Fruit fly (Drosophila melanogaster) whole organism, prepupa: ENCODE results near the gene tty.

Experiments
- Blimp-1 ChIP-seq: fragments of 200-800 bp; sonication (Bioruptor generic); optimal IDR thresholded peaks from 3 replicates; lab custom pipeline; 2017; ENCODE audit warnings: missing biosample characterization, missing genetic modification characterization, mild to moderate bottlenecking, moderate library complexity, missing genetic modification reagents
- CG10631 ChIP-seq: fragments of 200-800 bp; sonication (Bioruptor generic); optimal IDR thresholded peaks from 2 replicates; lab custom pipeline; 2016; ENCODE audit warnings: missing biosample characterization, missing genetic modification characterization
- CG10669 ChIP-seq: fragments of 200-800 bp; sonication (Bioruptor generic); optimal IDR thresholded peaks from 3 replicates; lab custom pipeline; 2018; ENCODE audit warnings: missing biosample characterization, mild to moderate bottlenecking, missing genetic modification characterization, moderate library complexity
- CG11762 ChIP-seq: fragments of 200-800 bp; sonication (Bioruptor generic); optimal IDR thresholded peaks from 3 replicates; lab custom pipeline; 2016; ENCODE audit warnings: missing biosample characterization, missing genetic modification characterization; ENCODE audit not compliant: insufficient read depth
- CG11902 ChIP-seq: fragments of 200-800 bp; sonication (Bioruptor generic); optimal IDR thresholded peaks from 3 replicates; lab custom pipeline; 2016; ENCODE audit warnings: missing biosample characterization, missing genetic modification characterization
- CG15336 ChIP-seq: fragments of 200-800 bp; sonication (Bioruptor generic); IDR thresholded peaks from 2 replicates; pipeline ENCODE4 v1.3.6; 2022; ENCODE audit warnings: missing biosample characterization, missing genetic modification characterization
- CG1621 ChIP-seq: fragments of 200-800 bp; sonication (Bioruptor generic); optimal IDR thresholded peaks from 3 replicates; lab custom pipeline; 2018; ENCODE audit warnings: missing biosample characterization, mild to moderate bottlenecking, missing genetic modification characterization
- CG31627 ChIP-seq: fragments of 200-800 bp; sonication (Bioruptor generic); optimal IDR thresholded peaks from 3 replicates; lab custom pipeline; 2016; ENCODE audit warnings: missing biosample characterization, missing genetic modification characterization
- CG3919 ChIP-seq: fragments of 200-800 bp; sonication (Bioruptor generic); optimal IDR thresholded peaks from 3 replicates; lab custom pipeline; 2016; ENCODE audit warnings: missing biosample characterization, missing genetic modification characterization
- CG4318 ChIP-seq: fragments of 200-800 bp; sonication (Bioruptor generic); optimal IDR thresholded peaks from 3 replicates; lab custom pipeline; 2017; ENCODE audit warnings: missing biosample characterization, mild to moderate bottlenecking, missing genetic modification characterization
- CG6163 ChIP-seq: fragments of 200-800 bp; sonication (Bioruptor generic); IDR thresholded peaks from 3 replicates; pipeline ENCODE4 v1.3.6; 2022; ENCODE audit warnings: missing biosample characterization, missing genetic modification characterization
- CG6276 ChIP-seq: fragments of 200-800 bp; sonication (Bioruptor generic); optimal IDR thresholded peaks from 2 replicates; lab custom pipeline; 2017; ENCODE audit warnings: missing biosample characterization, mild to moderate bottlenecking, missing genetic modification characterization
- CG6854 ChIP-seq: fragments of 200-800 bp; sonication (Bioruptor generic); optimal IDR thresholded peaks from 2 replicates; lab custom pipeline; 2017; ENCODE audit warnings: missing biosample characterization, mild to moderate bottlenecking, missing genetic modification characterization
- CG7368 ChIP-seq: fragments of 200-800 bp; sonication (Bioruptor generic); optimal IDR thresholded peaks from 3 replicates; lab custom pipeline; 2016; ENCODE audit warnings: missing biosample characterization, missing genetic modification characterization
- CG8119 ChIP-seq: fragments of 200-800 bp; sonication (Bioruptor generic); IDR thresholded peaks from 3 replicates; pipeline ENCODE4 v1.3.6; 2022; ENCODE audit warnings: missing biosample characterization, missing genetic modification characterization
- CG9139 ChIP-seq: fragments of 200-800 bp; sonication (Bioruptor generic); optimal IDR thresholded peaks from 3 replicates; lab custom pipeline; 2017; ENCODE audit warnings: missing biosample characterization, mild to moderate bottlenecking, missing genetic modification characterization
- Eip75B ChIP-seq: fragments of 200-800 bp; sonication (Bioruptor generic); optimal IDR thresholded peaks from 3 replicates; lab custom pipeline; 2016; ENCODE audit warnings: missing biosample characterization, missing genetic modification characterization
- Eip78C ChIP-seq: fragments of 200-800 bp; sonication (Bioruptor generic); peaks from one replicate; lab custom pipeline; 2016; ENCODE audit warnings: missing biosample characterization, missing genetic modification characterization
- Eip93F ChIP-seq: fragments of 200-800 bp; sonication (Bioruptor generic); optimal IDR thresholded peaks from 2 replicates; lab custom pipeline; 2016; ENCODE audit warnings: missing biosample characterization, mild to moderate bottlenecking, missing genetic modification characterization
- Ets21C ChIP-seq: fragments of 200-800 bp; sonication (Bioruptor generic); optimal IDR thresholded peaks from 3 replicates; lab custom pipeline; 2016; ENCODE audit warnings: missing biosample characterization, missing genetic modification characterization
- Gug ChIP-seq: fragments of 200-800 bp; sonication (Bioruptor generic); IDR thresholded peaks from 2 replicates; pipeline ENCODE4 v1.3.6; 2022; ENCODE audit warnings: missing biosample characterization, missing genetic modification characterization
- Hr39 ChIP-seq: fragments of 200-800 bp; sonication (Bioruptor generic); optimal IDR thresholded peaks from 2 replicates; lab custom pipeline; 2016; ENCODE audit warnings: missing biosample characterization, missing genetic modification characterization
- Hr4 ChIP-seq: fragments of 200-800 bp; sonication (Bioruptor generic); optimal IDR thresholded peaks from 3 replicates; lab custom pipeline; 2016; ENCODE audit warnings: missing biosample characterization, missing genetic modification characterization
- Lpt ChIP-seq: fragments of 200-800 bp; sonication (Bioruptor generic); optimal IDR thresholded peaks from 3 replicates; lab custom pipeline; 2016; ENCODE audit warnings: missing biosample characterization, missing genetic modification characterization
- Met ChIP-seq: fragments of 200-800 bp; sonication (Bioruptor generic); optimal IDR thresholded peaks from 3 replicates; lab custom pipeline; 2016; ENCODE audit warnings: missing biosample characterization, missing genetic modification characterization
- OdsH ChIP-seq: fragments of 200-800 bp; sonication (Bioruptor generic); optimal IDR thresholded peaks from 3 replicates; lab custom pipeline; 2016; ENCODE audit warnings: missing biosample characterization, missing genetic modification characterization
- Sox102F ChIP-seq: fragments of 200-800 bp; sonication (Bioruptor generic); optimal IDR thresholded peaks from 2 replicates; lab custom pipeline; 2016; ENCODE audit warnings: missing biosample characterization, mild to moderate bottlenecking, missing genetic modification characterization
- Sox14 ChIP-seq: fragments of 200-800 bp; sonication (Bioruptor generic); optimal IDR thresholded peaks from 3 replicates; lab custom pipeline; 2016; ENCODE audit warnings: missing biosample characterization, missing genetic modification characterization
- achi ChIP-seq: fragments of 200-800 bp; sonication (Bioruptor generic); optimal IDR thresholded peaks from 3 replicates; lab custom pipeline; 2016; ENCODE audit warnings: missing biosample characterization, missing genetic modification characterization
- dac ChIP-seq: fragments of 200-800 bp; sonication (Bioruptor generic); optimal IDR thresholded peaks from 2 replicates; lab custom pipeline; 2017; ENCODE audit warnings: missing biosample characterization, mild to moderate bottlenecking, missing genetic modification characterization
- dsx ChIP-seq: fragments of 200-800 bp; optimal IDR thresholded peaks from 3 replicates; lab custom pipeline; 2019; ENCODE audit warnings: missing biosample characterization, mild to moderate bottlenecking, missing genetic modification characterization, moderate library complexity; ENCODE audit not compliant: poor library complexity, severe bottlenecking
- eg ChIP-seq: fragments of 200-800 bp; sonication (Bioruptor generic); IDR thresholded peaks from 3 replicates; pipeline ENCODE4 v1.3.6; 2022; ENCODE audit warnings: missing biosample characterization, missing genetic modification characterization
- fd85E ChIP-seq: fragments of 200-800 bp; sonication (Bioruptor generic); optimal IDR thresholded peaks from 3 replicates; lab custom pipeline; 2016; ENCODE audit warnings: missing biosample characterization, missing genetic modification characterization
- fkh ChIP-seq: fragments of 200-800 bp; sonication (Bioruptor generic); optimal IDR thresholded peaks from 3 replicates; lab custom pipeline; 2017; ENCODE audit warnings: missing biosample characterization, mild to moderate bottlenecking, missing genetic modification characterization, moderate library complexity
- net ChIP-seq: fragments of 200-800 bp; sonication (Bioruptor generic); optimal IDR thresholded peaks from 3 replicates; lab custom pipeline; 2016; ENCODE audit warnings: missing biosample characterization, missing genetic modification characterization
- salr ChIP-seq, 2 experiments: fragments of 200-800 bp; sonication (Bioruptor generic); optimal IDR thresholded peaks; 3 replicates each; lab custom pipeline; 2016 to 2018; ENCODE audit warnings: missing biosample characterization in 2 of 2, missing genetic modification characterization in 2 of 2, mild to moderate bottlenecking in 1 of 2
- spab ChIP-seq: fragments of 200-800 bp; sonication (Bioruptor generic); optimal IDR thresholded peaks from 2 replicates; lab custom pipeline; 2017; ENCODE audit warnings: missing biosample characterization, mild to moderate bottlenecking, missing genetic modification characterization, missing genetic modification reagents
- svp ChIP-seq: fragments of 200-800 bp; sonication (Bioruptor generic); peaks from one replicate; lab custom pipeline; 2016; ENCODE audit warnings: missing biosample characterization, missing genetic modification characterization
- topi ChIP-seq: fragments of 200-800 bp; sonication (Bioruptor generic); optimal IDR thresholded peaks from 3 replicates; lab custom pipeline; 2016; ENCODE audit warnings: missing biosample characterization, missing genetic modification characterization
- vri ChIP-seq: fragments of 200-800 bp; sonication (Bioruptor generic); optimal IDR thresholded peaks from 3 replicates; lab custom pipeline; 2016; ENCODE audit warnings: missing biosample characterization, mild to moderate bottlenecking, missing genetic modification characterization

Gene tty

dm6 chrX:21334522-21335104 is 4.9 kb downstream of the tty start:
- TF ChIP-seq topi (GFP tag; lab: Kevin White, UChicago) (no peak), CG11762 (GFP tag; lab: Kevin White, UChicago) (no peak), Eip78C (GFP tag; lab: Kevin White, UChicago) (no peak)

- TF ChIP-seq svp (GFP tag; lab: Kevin White, UChicago), result no peak
- no peak for TF ChIP-seq CG11762 (GFP tag; lab: Kevin White, UChicago)
- TF ChIP-seq Gug, result no peak
- TF ChIP-seq dsx, result no peak
- TF ChIP-seq Met (GFP tag; lab: Kevin White, UChicago), result no peak
- TF ChIP-seq CG15336 (GFP tag; lab: Robert Waterston, UW), result no peak
- TF ChIP-seq Hr39 (GFP tag; lab: Kevin White, UChicago), result no peak
- TF ChIP-seq Hr4 (GFP tag; lab: Kevin White, UChicago), result no peak
- TF ChIP-seq Eip75B (GFP tag; lab: Kevin White, UChicago), result no peak
- no peak for TF ChIP-seq Blimp-1
- TF ChIP-seq CG6163 (GFP tag; lab: Robert Waterston, UW), result no peak
- TF ChIP-seq topi (GFP tag; lab: Kevin White, UChicago), result no peak
- TF ChIP-seq, all 60 proteins: peak for 0
Observed at dm6 chrX:21333135-21333534, 6.3 kb downstream of the tty start.

- peak; percentile 0 for TF ChIP-seq achi
- peak; percentile 9 for TF ChIP-seq CG31627
- peak; percentile 74 for TF ChIP-seq fkh (GFP tag; lab: Kevin White, UChicago)
- TF ChIP-seq Eip78C (GFP tag; lab: Kevin White, UChicago), result peak; percentile 35
- no peak for TF ChIP-seq CG10631 (GFP tag; lab: Kevin White, UChicago)
- no peak for TF ChIP-seq CG3919 (GFP tag; lab: Kevin White, UChicago)
- no peak for TF ChIP-seq fd85E (GFP tag; lab: Kevin White, UChicago)
- no peak for TF ChIP-seq spab (GFP tag; lab: Kevin White, UChicago)
- TF ChIP-seq Sox14, result peak; percentile 25
- 0 out of 3 replicates have a peak, but pooled peaks have one; percentile 6 for TF ChIP-seq CG6163 (GFP tag; lab: Robert Waterston, UW)
- no peak for TF ChIP-seq Eip93F (GFP tag; lab: Kevin White, UChicago)
- TF ChIP-seq CG15336 (GFP tag; lab: Robert Waterston, UW), result 0 out of 2 replicates have a peak, but pooled peaks have one; percentile 22
- TF ChIP-seq salr (GFP tag; optimal IDR thresholded peaks at IDR 0.05; lab: Kevin White, UChicago), result no peak
- no peak for TF ChIP-seq net
- no peak for TF ChIP-seq Eip75B (GFP tag; lab: Kevin White, UChicago)
Observed at dm6 chrX:21323933-21324688, 15.4 kb downstream of the tty start, which contains the start of the genes Dd and CG1486. Dd (minus strand) TSS chrX:21324009. CG1486 (plus strand) TSS chrX:21324046.

- TF ChIP-seq Sox102F (GFP tag; lab: Kevin White, UChicago), result no peak
- TF ChIP-seq Eip93F (GFP tag; lab: Kevin White, UChicago), result no peak
- TF ChIP-seq svp (GFP tag; lab: Kevin White, UChicago), result peak; percentile 63
- no peak for TF ChIP-seq CG6276 (GFP tag; lab: Kevin White, UChicago)
- no peak for TF ChIP-seq Eip75B (GFP tag; lab: Kevin White, UChicago)
- TF ChIP-seq CG11902 (GFP tag; lab: Kevin White, UChicago), result no peak
- TF ChIP-seq CG8119, result no peak
- 0 out of 2 replicates have a peak, but pooled peaks have one; percentile 7 for TF ChIP-seq CG15336 (GFP tag; lab: Robert Waterston, UW)
- no peak for TF ChIP-seq dac (GFP tag; lab: Kevin White, UChicago)
- no peak for TF ChIP-seq CG11762 (GFP tag; lab: Kevin White, UChicago)
- no peak for TF ChIP-seq topi (GFP tag; lab: Kevin White, UChicago)
- no peak for TF ChIP-seq CG6854 (GFP tag; lab: Kevin White, UChicago)
- TF ChIP-seq Met (GFP tag; lab: Kevin White, UChicago), result no peak
- no peak for TF ChIP-seq Lpt (GFP tag; lab: Kevin White, UChicago)
- TF ChIP-seq Hr4 (GFP tag; lab: Kevin White, UChicago), result no peak
- no peak for TF ChIP-seq fd85E (GFP tag; lab: Kevin White, UChicago)
- no peak for TF ChIP-seq CG7368 (GFP tag; lab: Kevin White, UChicago)
- TF ChIP-seq vri, result no peak
- no peak for TF ChIP-seq Blimp-1
- TF ChIP-seq net, result no peak
- no peak for TF ChIP-seq CG10631 (GFP tag; lab: Kevin White, UChicago)
- TF ChIP-seq OdsH (GFP tag; lab: Kevin White, UChicago), result no peak
- peak; percentile 39 for TF ChIP-seq CG1621
- TF ChIP-seq spab (GFP tag; lab: Kevin White, UChicago), result no peak
- TF ChIP-seq CG10669, result no peak
- TF ChIP-seq CG4318 (GFP tag; lab: Kevin White, UChicago), result no peak
- no peak for TF ChIP-seq Ets21C (GFP tag; lab: Kevin White, UChicago)
- no peak for TF ChIP-seq CG9139 (GFP tag; lab: Kevin White, UChicago)
- no peak for TF ChIP-seq eg (GFP tag; lab: Robert Waterston, UW)
- TF ChIP-seq CG6163 (GFP tag; lab: Robert Waterston, UW), result peak; percentile 24; the same call in 2 of the 3 replicates
Observed at dm6 chrX:21323171-21323695, 16.2 kb downstream of the tty start.
